Worm (Caenorhabditis elegans): ENCODE results near the gene agt-2.

DNA sequence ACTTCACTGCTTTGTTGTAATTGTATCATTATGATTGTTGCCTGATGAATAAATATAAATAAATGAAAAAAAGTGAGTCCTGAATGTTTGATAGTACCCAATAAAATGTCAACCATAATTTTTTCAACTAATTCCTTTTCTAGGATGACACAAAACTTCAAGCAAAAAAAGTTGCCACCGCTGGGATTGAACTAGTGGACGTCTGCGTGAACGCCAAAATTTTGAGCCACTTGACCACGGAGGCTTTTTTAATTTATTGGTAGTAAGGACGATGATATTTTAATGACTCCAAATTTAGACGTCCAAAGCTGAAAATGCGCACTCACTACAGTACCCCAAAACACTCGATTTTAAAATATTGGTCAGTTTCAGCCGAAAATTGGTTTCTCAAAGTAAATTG lies 20.0 kb downstream of the agt-2 start:
- TF ChIP-seq nfya-1 (tag; optimal IDR thresholded peaks at IDR 0.05; ENCODE audit: insufficient read depth) (no peak), pqm-1 (tag; optimal IDR thresholded peaks at IDR 0.05) (no peak), snpc-4 (tag; optimal IDR thresholded peaks at IDR 0.05) (no peak), elt-1 (tag; optimal IDR thresholded peaks at IDR 0.05) (no peak), elt-3 (tag; optimal IDR thresholded peaks at IDR 0.05) (no peak), eor-1 (tag; optimal IDR thresholded peaks at IDR 0.05) (no peak), pha-4 (tag; optimal IDR thresholded peaks at IDR 0.05) (no peak), ceh-9 (tag; optimal IDR thresholded peaks at IDR 0.05) (no peak), ama-1 (optimal IDR thresholded peaks at IDR 0.05) (no peak), ztf-11 (tag; optimal IDR thresholded peaks at IDR 0.05) (no peak), lin-39 (tag; optimal IDR thresholded peaks at IDR 0.05) (no peak), zag-1 (tag; optimal IDR thresholded peaks at IDR 0.05) (no peak), nhr-11 (tag; optimal IDR thresholded peaks at IDR 0.05) (no peak)

Measured in whole organism, L3 larva.